Fruit fly (Drosophila melanogaster): ENCODE results near the gene CG43800.

DNA sequence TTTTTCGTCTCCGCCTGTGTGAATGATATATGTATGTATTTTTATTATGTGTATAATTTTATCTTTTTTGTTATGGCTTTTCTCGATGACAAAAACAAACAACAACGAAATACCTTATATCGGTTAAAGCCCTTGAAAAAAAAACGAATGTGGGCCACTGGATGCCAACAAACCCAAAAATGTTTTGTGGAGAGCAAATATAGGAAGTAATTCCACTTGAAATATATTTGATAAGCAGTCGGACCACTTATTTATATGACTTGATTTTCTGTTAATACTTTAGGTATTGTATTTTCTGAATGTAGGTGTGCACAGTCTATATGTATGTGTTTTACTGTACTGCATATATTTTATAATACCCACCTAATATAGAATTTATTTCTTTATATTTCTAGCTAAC, 8.4 kb upstream of the CG43800 start:
- TF ChIP-seq CG13204 (GFP tag; optimal IDR thresholded peaks at IDR 0.05) = no peak
- TF ChIP-seq CG34367 (tag; optimal IDR thresholded peaks at IDR 0.05) = no peak
- TF ChIP-seq CG32121 (GFP tag; IDR thresholded peaks at IDR 0.05) = no peak
- TF ChIP-seq CG15710 (tag; optimal IDR thresholded peaks at IDR 0.05) = no peak
- no peak for TF ChIP-seq CG17806 (tag; optimal IDR thresholded peaks at IDR 0.05)
- no peak for TF ChIP-seq CG9948 (tag; optimal IDR thresholded peaks at IDR 0.05)
- no peak for TF ChIP-seq D1 (tag; optimal IDR thresholded peaks at IDR 0.05)

Data from whole organism, pupa.